Worm (Caenorhabditis elegans): Measurements from ENCODE around the gene ins-7.

- no peak for TF ChIP-seq cog-1 (tag; optimal IDR thresholded peaks at IDR 0.05)
- no peak for TF ChIP-seq flt-1 (GFP tag; IDR thresholded peaks at IDR 0.05)
- no peak for TF ChIP-seq T22C8.4 (GFP tag; IDR thresholded peaks at IDR 0.05)
- no peak for TF ChIP-seq klf-2 (GFP tag; conservative IDR thresholded peaks at IDR 0.05)
- TF ChIP-seq tab-1 (GFP tag; IDR thresholded peaks at IDR 0.05) = no peak
- no peak for TF ChIP-seq med-1 (GFP tag; optimal IDR thresholded peaks at IDR 0.05; ENCODE audit: insufficient read depth)
- no peak for TF ChIP-seq ref-1 (GFP tag; conservative IDR thresholded peaks at IDR 0.05)
- TF ChIP-seq ztf-23 (GFP tag; IDR thresholded peaks at IDR 0.05) = no peak
- TF ChIP-seq ztf-29 (GFP tag; IDR thresholded peaks at IDR 0.05) = no peak
Measured at ce11 chrIV:9682514-9682913, at the start of gene ins-7.
